Fruit fly (Drosophila melanogaster) whole organism, pupa: ENCODE data around the gene Nup154.

Experiments
- CG10348 ChIP-seq: fragments of 200-800 bp; sonication (Bioruptor generic); IDR thresholded peaks from 2 replicates; pipeline ENCODE4 v1.3.6; 2022; ENCODE audit warnings: missing biosample characterization, missing genetic modification characterization
- CG14655 ChIP-seq: fragments of 200-800 bp; sonication (Bioruptor generic); optimal IDR thresholded peaks from 3 replicates; lab custom pipeline; 2017; ENCODE audit warnings: mild to moderate bottlenecking, missing biosample characterization, missing genetic modification reagents, missing genetic modification characterization
- CG4496 ChIP-seq: fragments of 200-800 bp; sonication (Bioruptor generic); IDR thresholded peaks from 3 replicates; pipeline ENCODE4 v1.3.6; 2022; ENCODE audit warnings: missing biosample characterization, missing genetic modification characterization
- CG8159 ChIP-seq: fragments of 200-800 bp; sonication (Bioruptor generic); optimal IDR thresholded peaks from 3 replicates; lab custom pipeline; 2018; ENCODE audit warnings: missing biosample characterization, mild to moderate bottlenecking, missing genetic modification characterization, moderate library complexity
- CG8301 ChIP-seq: fragments of 200-800 bp; sonication (Bioruptor generic); optimal IDR thresholded peaks from 2 replicates; lab custom pipeline; 2018; ENCODE audit warnings: missing biosample characterization, mild to moderate bottlenecking, missing genetic modification characterization
- D1 ChIP-seq: fragments of 200-800 bp; sonication (Bioruptor generic); optimal IDR thresholded peaks from 2 replicates; lab custom pipeline; 2018; ENCODE audit warnings: missing biosample characterization, mild to moderate bottlenecking, missing genetic modification characterization, moderate library complexity
- EcR ChIP-seq: fragments of 200-800 bp; sonication (Bioruptor generic); optimal IDR thresholded peaks from 3 replicates; lab custom pipeline; 2019; ENCODE audit warnings: missing biosample characterization, missing genetic modification characterization, mild to moderate bottlenecking, moderate library complexity, missing genetic modification reagents
- Pif1A ChIP-seq: fragments of 200-800 bp; sonication (Bioruptor generic); optimal IDR thresholded peaks from 3 replicates; lab custom pipeline; 2016; ENCODE audit warnings: missing biosample characterization, missing genetic modification characterization
- gl ChIP-seq: fragments of 200-800 bp; sonication (Bioruptor generic); optimal IDR thresholded peaks from 2 replicates; lab custom pipeline; 2018; ENCODE audit warnings: missing biosample characterization, mild to moderate bottlenecking, missing genetic modification characterization

DNA sequence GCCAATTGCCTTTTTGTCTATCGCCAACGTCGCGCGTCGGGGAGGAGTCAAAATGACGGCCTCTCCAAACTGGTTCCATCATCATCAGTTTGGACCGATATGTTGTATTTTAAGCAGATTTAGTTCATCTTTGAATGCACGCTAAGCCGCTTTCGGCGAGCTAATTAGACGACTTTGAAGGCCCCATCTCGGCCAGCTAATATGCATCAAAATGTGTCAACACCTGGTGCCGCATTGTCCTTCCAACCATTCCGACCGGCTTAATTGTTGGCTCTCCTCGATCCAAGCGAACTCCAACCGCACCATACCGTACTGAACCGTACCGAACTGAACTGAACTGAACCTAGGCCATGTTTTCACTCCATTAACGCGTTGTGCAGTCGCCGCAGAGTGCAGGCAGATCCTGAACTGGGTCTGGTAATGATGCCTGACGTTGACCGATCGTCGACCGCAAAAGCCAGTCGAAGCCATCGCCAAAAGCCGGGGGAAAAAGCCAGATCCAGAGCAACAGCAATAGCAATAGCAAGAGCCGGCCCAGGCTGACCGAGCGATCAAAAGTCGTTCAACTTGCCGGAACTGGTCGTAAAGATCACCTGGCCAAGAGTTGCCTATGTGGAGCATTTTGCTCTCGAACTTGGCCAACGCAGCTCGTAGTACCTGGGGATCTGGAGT, 23.3 kb downstream of the Nup154 start:
- TF ChIP-seq CG8301 (tag; lab: Kevin White, UChicago) (no peak), CG4496 (GFP tag; lab: Robert Waterston, UW) (no peak), CG14655 (GFP tag; lab: Kevin White, UChicago) (no peak), D1 (tag; lab: Kevin White, UChicago) (no peak), EcR (GFP tag; lab: Kevin White, UChicago) (peak; percentile 92), Pif1A (GFP tag; lab: Kevin White, UChicago) (no peak), CG10348 (no peak), CG8159 (no peak), gl (tag; lab: Kevin White, UChicago) (no peak)
